In genomic region chrX:14334151-14334550, ce11 we compare ENCODE assay signal across 6 worm cellular contexts.
TF ChIP-seq lines count a peak whose summit lies in the region.

No protein-coding gene starts in this region.

TF ChIP-seq in whole organism, L1 larva, 84 proteins besides CTCF, POLR2A, EP300 and RAD21 (continues in another document):
- no peak for TF ChIP-seq efl-3 (GFP tag; optimal IDR thresholded peaks at IDR 0.05; lab: Kevin White, UChicago)
- no peak for TF ChIP-seq lin-35 (GFP tag; optimal IDR thresholded peaks at IDR 0.05; lab: Kevin White, UChicago)
- no peak for TF ChIP-seq lin-13 (GFP tag; optimal IDR thresholded peaks at IDR 0.05; lab: Kevin White, UChicago)
- peak; percentile 37 for TF ChIP-seq rnt-1 (tag; optimal IDR thresholded peaks at IDR 0.05; lab: Kevin White, UChicago)
- TF ChIP-seq mab-9 (GFP tag; IDR thresholded peaks at IDR 0.05; lab: Robert Waterston, UW): no peak
- no peak for TF ChIP-seq Y116A8C.19 (tag; optimal IDR thresholded peaks at IDR 0.05; lab: Kevin White, UChicago; ENCODE audit: borderline replicate concordance)
- no peak for TF ChIP-seq mef-2 (tag; optimal IDR thresholded peaks at IDR 0.05; lab: Kevin White, UChicago)
- no peak for TF ChIP-seq nhr-20 (tag; optimal IDR thresholded peaks at IDR 0.05; lab: Kevin White, UChicago)
- no peak for TF ChIP-seq pax-3 (tag; optimal IDR thresholded peaks at IDR 0.05; lab: Kevin White, UChicago)
- TF ChIP-seq lin-15B (tag; optimal IDR thresholded peaks at IDR 0.05; lab: Kevin White, UChicago): no peak
- TF ChIP-seq lin-39 (tag; optimal IDR thresholded peaks at IDR 0.05; lab: Kevin White, UChicago): no peak
- TF ChIP-seq swsn-7 (tag; optimal IDR thresholded peaks at IDR 0.05; lab: Kevin White, UChicago): no peak
- TF ChIP-seq hlh-17 (GFP tag; optimal IDR thresholded peaks at IDR 0.05; lab: Kevin White, UChicago; ENCODE audit: borderline replicate concordance): no peak
- no peak for TF ChIP-seq ces-1 (GFP tag; optimal IDR thresholded peaks at IDR 0.05; lab: Kevin White, UChicago)
- TF ChIP-seq nhr-28 (tag; optimal IDR thresholded peaks at IDR 0.05; lab: Kevin White, UChicago): no peak
- no peak for TF ChIP-seq ceh-88 (GFP tag; IDR thresholded peaks at IDR 0.05; lab: Robert Waterston, UW)

TF ChIP-seq in whole organism, L2 larva, 48 proteins besides CTCF, POLR2A, EP300 and RAD21 (continues in another document):
- no peak for TF ChIP-seq aly-2 (tag; optimal IDR thresholded peaks at IDR 0.05; lab: Kevin White, UChicago)
- TF ChIP-seq blmp-1 (tag; optimal IDR thresholded peaks at IDR 0.05; lab: Kevin White, UChicago; ENCODE audit: insufficient read depth): peak; percentile 32
- TF ChIP-seq lsy-2 (tag; optimal IDR thresholded peaks at IDR 0.05; lab: Kevin White, UChicago): peak in 1 of 2 experiments; percentile 68
- TF ChIP-seq F13H6.1 (tag; optimal IDR thresholded peaks at IDR 0.05; lab: Kevin White, UChicago): peak; percentile 26
- peak; percentile 46 for TF ChIP-seq nhr-21 (tag; optimal IDR thresholded peaks at IDR 0.05; lab: Kevin White, UChicago)
- peak; percentile 27 for TF ChIP-seq fos-1 (tag; optimal IDR thresholded peaks at IDR 0.05; lab: Kevin White, UChicago)
- TF ChIP-seq elt-1 (tag; optimal IDR thresholded peaks at IDR 0.05; lab: Kevin White, UChicago): no peak
- TF ChIP-seq nhr-237 (tag; optimal IDR thresholded peaks at IDR 0.05; lab: Kevin White, UChicago): no peak
- peak; percentile 26 for TF ChIP-seq egl-27 (tag; optimal IDR thresholded peaks at IDR 0.05; lab: Kevin White, UChicago)
- peak; percentile 27 for TF ChIP-seq C34F6.9 (tag; optimal IDR thresholded peaks at IDR 0.05; lab: Kevin White, UChicago)
- no peak for TF ChIP-seq peb-1 (tag; optimal IDR thresholded peaks at IDR 0.05; lab: Kevin White, UChicago)
- TF ChIP-seq nhr-6 (tag; optimal IDR thresholded peaks at IDR 0.05; lab: Kevin White, UChicago): peak; percentile 28
- TF ChIP-seq nhr-129 (tag; optimal IDR thresholded peaks at IDR 0.05; lab: Kevin White, UChicago): peak; percentile 69
- TF ChIP-seq sma-9 (GFP tag; optimal IDR thresholded peaks at IDR 0.05; lab: Kevin White, UChicago): peak; percentile 61
- TF ChIP-seq sma-9 (tag; optimal IDR thresholded peaks at IDR 0.05; lab: Kevin White, UChicago): no peak
- TF ChIP-seq alr-1 (tag; optimal IDR thresholded peaks at IDR 0.05; lab: Kevin White, UChicago): no peak

TF ChIP-seq in whole organism, L3 larva, 47 proteins besides CTCF, POLR2A, EP300 and RAD21:
- TF ChIP-seq zag-1 (tag; optimal IDR thresholded peaks at IDR 0.05; lab: Kevin White, UChicago): no peak
- peak; percentile 47 for TF ChIP-seq nhr-23 (tag; optimal IDR thresholded peaks at IDR 0.05; lab: Kevin White, UChicago)
- no peak for TF ChIP-seq elt-1 (tag; optimal IDR thresholded peaks at IDR 0.05; lab: Kevin White, UChicago)
- no peak for TF ChIP-seq ceh-28 (tag; optimal IDR thresholded peaks at IDR 0.05; lab: Kevin White, UChicago)
- peak; percentile 34 for TF ChIP-seq daf-12 (tag; optimal IDR thresholded peaks at IDR 0.05; lab: Kevin White, UChicago)
- no peak for TF ChIP-seq aly-2 (tag; optimal IDR thresholded peaks at IDR 0.05; lab: Kevin White, UChicago)
- no peak for TF ChIP-seq ceh-16 (tag; optimal IDR thresholded peaks at IDR 0.05; lab: Kevin White, UChicago)
- TF ChIP-seq nhr-25 (tag; optimal IDR thresholded peaks at IDR 0.05; lab: Kevin White, UChicago): peak; percentile 90
- TF ChIP-seq nfya-1 (tag; optimal IDR thresholded peaks at IDR 0.05; lab: Kevin White, UChicago; ENCODE audit: insufficient read depth): peak; percentile 84

TF ChIP-seq in whole organism, L4 larva, 104 proteins besides CTCF, POLR2A, EP300 and RAD21:
- TF ChIP-seq zfp-2 (tag; optimal IDR thresholded peaks at IDR 0.05; lab: Kevin White, UChicago) (no peak), nhr-41 (GFP tag; IDR thresholded peaks at IDR 0.05; lab: Robert Waterston, UW) (no peak), hlh-30 (tag; optimal IDR thresholded peaks at IDR 0.05; lab: Kevin White, UChicago; ENCODE audit: insufficient read depth) (peak; percentile 37), gei-8 (GFP tag; optimal IDR thresholded peaks at IDR 0.05; lab: Kevin White, UChicago) (no peak), spr-1 (tag; optimal IDR thresholded peaks at IDR 0.05; lab: Kevin White, UChicago) (no peak), nhr-28 (tag; optimal IDR thresholded peaks at IDR 0.05; lab: Kevin White, UChicago) (peak; percentile 17), ceh-82 (tag; optimal IDR thresholded peaks at IDR 0.05; lab: Kevin White, UChicago) (no peak)

TF ChIP-seq in whole organism, late embryonic, 69 proteins besides CTCF, POLR2A, EP300 and RAD21:
- TF ChIP-seq K09A11.1 (tag; optimal IDR thresholded peaks at IDR 0.05; lab: Kevin White, UChicago; ENCODE audit: insufficient read depth) (no peak), zip-5 (tag; optimal IDR thresholded peaks at IDR 0.05; lab: Kevin White, UChicago) (no peak), ceh-48 (tag; optimal IDR thresholded peaks at IDR 0.05; lab: Kevin White, UChicago) (no peak), ztf-16 (tag; optimal IDR thresholded peaks at IDR 0.05; lab: Kevin White, UChicago) (no peak), Y22D7AL.16 (tag; optimal IDR thresholded peaks at IDR 0.05; lab: Kevin White, UChicago) (no peak), nfya-1 (tag; optimal IDR thresholded peaks at IDR 0.05; lab: Kevin White, UChicago) (peak; percentile 6), T23F11.4 (GFP tag; optimal IDR thresholded peaks at IDR 0.05; lab: Kevin White, UChicago) (no peak), unc-55 (GFP tag; optimal IDR thresholded peaks at IDR 0.05; lab: Kevin White, UChicago) (no peak), unc-86 (tag; optimal IDR thresholded peaks at IDR 0.05; lab: Kevin White, UChicago) (no peak), sdc-2 (tag; optimal IDR thresholded peaks at IDR 0.05; lab: Kevin White, UChicago) (peak; percentile 12), ceh-34 (tag; optimal IDR thresholded peaks at IDR 0.05; lab: Kevin White, UChicago) (peak; percentile 3), ets-4 (tag; optimal IDR thresholded peaks at IDR 0.05; lab: Kevin White, UChicago) (no peak)

TF ChIP-seq in whole organism, mixed stage, embryonic, 35 proteins besides CTCF, POLR2A, EP300 and RAD21:
- TF ChIP-seq unc-120 (tag; optimal IDR thresholded peaks at IDR 0.05; lab: Kevin White, UChicago; ENCODE audit: poor library complexity, severe bottlenecking) (peak; percentile 36), hlh-1 (tag; optimal IDR thresholded peaks at IDR 0.05; lab: Kevin White, UChicago) (peak; percentile 78), drap-1 (GFP tag; optimal IDR thresholded peaks at IDR 0.05; lab: Kevin White, UChicago) (no peak)
TF ChIP-seq in whole organism, mixed stage, embryonic: peak in this region for 2.

Comparison
In these comparisons a context has a peak if more than half of its experiments do, and no peak if none do; other contexts are left out.
1. Of the 29 proteins assayed by ChIP-seq in both whole organism, L4 larva and whole organism, L1 larva: peak only in whole organism, L4 larva: nhr-28; only in whole organism, L1 larva: mep-1; in both: none; in neither: 26; mixed calls (peak in some experiments, not most) for 1.